Fruit fly (Drosophila melanogaster) whole organism, prepupa: ENCODE data around the gene SNRPG.

ENCODE experiments used
- Blimp-1 ChIP-seq: fragments of 200-800 bp; sonication (Bioruptor generic); optimal IDR thresholded peaks from 3 replicates; lab custom pipeline; 2017; ENCODE audit warnings: missing biosample characterization, missing genetic modification characterization, mild to moderate bottlenecking, moderate library complexity, missing genetic modification reagents
- CG10631 ChIP-seq: fragments of 200-800 bp; sonication (Bioruptor generic); optimal IDR thresholded peaks from 2 replicates; lab custom pipeline; 2016; ENCODE audit warnings: missing biosample characterization, missing genetic modification characterization
- CG10669 ChIP-seq: fragments of 200-800 bp; sonication (Bioruptor generic); optimal IDR thresholded peaks from 3 replicates; lab custom pipeline; 2018; ENCODE audit warnings: missing biosample characterization, mild to moderate bottlenecking, missing genetic modification characterization, moderate library complexity
- CG11762 ChIP-seq: fragments of 200-800 bp; sonication (Bioruptor generic); optimal IDR thresholded peaks from 3 replicates; lab custom pipeline; 2016; ENCODE audit warnings: missing biosample characterization, missing genetic modification characterization; ENCODE audit not compliant: insufficient read depth
- CG11902 ChIP-seq: fragments of 200-800 bp; sonication (Bioruptor generic); optimal IDR thresholded peaks from 3 replicates; lab custom pipeline; 2016; ENCODE audit warnings: missing biosample characterization, missing genetic modification characterization
- CG15336 ChIP-seq: fragments of 200-800 bp; sonication (Bioruptor generic); IDR thresholded peaks from 2 replicates; pipeline ENCODE4 v1.3.6; 2022; ENCODE audit warnings: missing biosample characterization, missing genetic modification characterization
- CG3032 ChIP-seq: fragments of 200-800 bp; optimal IDR thresholded peaks from 2 replicates; lab custom pipeline; 2019; ENCODE audit warnings: missing biosample characterization, mild to moderate bottlenecking, missing genetic modification characterization, moderate library complexity
- CG31627 ChIP-seq: fragments of 200-800 bp; sonication (Bioruptor generic); optimal IDR thresholded peaks from 3 replicates; lab custom pipeline; 2016; ENCODE audit warnings: missing biosample characterization, missing genetic modification characterization
- CG32006 ChIP-seq: fragments of 200-800 bp; sonication (Bioruptor generic); optimal IDR thresholded peaks from 3 replicates; lab custom pipeline; 2017; ENCODE audit warnings: missing biosample characterization, mild to moderate bottlenecking, missing genetic modification characterization
- CG34406 ChIP-seq: fragments of 200-800 bp; sonication (Bioruptor generic); optimal IDR thresholded peaks from 3 replicates; lab custom pipeline; 2016; ENCODE audit warnings: missing biosample characterization, missing genetic modification characterization
- CG3919 ChIP-seq: fragments of 200-800 bp; sonication (Bioruptor generic); optimal IDR thresholded peaks from 3 replicates; lab custom pipeline; 2016; ENCODE audit warnings: missing biosample characterization, missing genetic modification characterization
- CG4318 ChIP-seq: fragments of 200-800 bp; sonication (Bioruptor generic); optimal IDR thresholded peaks from 3 replicates; lab custom pipeline; 2017; ENCODE audit warnings: missing biosample characterization, mild to moderate bottlenecking, missing genetic modification characterization
- CG6163 ChIP-seq: fragments of 200-800 bp; sonication (Bioruptor generic); IDR thresholded peaks from 3 replicates; pipeline ENCODE4 v1.3.6; 2022; ENCODE audit warnings: missing biosample characterization, missing genetic modification characterization
- CG6276 ChIP-seq: fragments of 200-800 bp; sonication (Bioruptor generic); optimal IDR thresholded peaks from 2 replicates; lab custom pipeline; 2017; ENCODE audit warnings: missing biosample characterization, mild to moderate bottlenecking, missing genetic modification characterization
- CG6808 ChIP-seq: fragments of 200-800 bp; sonication (Bioruptor generic); optimal IDR thresholded peaks from 3 replicates; lab custom pipeline; 2017; ENCODE audit warnings: missing biosample characterization, missing genetic modification characterization, mild to moderate bottlenecking, moderate library complexity, missing genetic modification reagents
- CG6854 ChIP-seq: fragments of 200-800 bp; sonication (Bioruptor generic); optimal IDR thresholded peaks from 2 replicates; lab custom pipeline; 2017; ENCODE audit warnings: missing biosample characterization, mild to moderate bottlenecking, missing genetic modification characterization
- CG8119 ChIP-seq: fragments of 200-800 bp; sonication (Bioruptor generic); IDR thresholded peaks from 3 replicates; pipeline ENCODE4 v1.3.6; 2022; ENCODE audit warnings: missing biosample characterization, missing genetic modification characterization
- CG8632 ChIP-seq: fragments of 200-800 bp; sonication (Bioruptor generic); optimal IDR thresholded peaks from 3 replicates; lab custom pipeline; 2016; ENCODE audit warnings: missing biosample characterization, missing genetic modification characterization
- CG9139 ChIP-seq: fragments of 200-800 bp; sonication (Bioruptor generic); optimal IDR thresholded peaks from 3 replicates; lab custom pipeline; 2017; ENCODE audit warnings: missing biosample characterization, mild to moderate bottlenecking, missing genetic modification characterization
- Eip75B ChIP-seq: fragments of 200-800 bp; sonication (Bioruptor generic); optimal IDR thresholded peaks from 3 replicates; lab custom pipeline; 2016; ENCODE audit warnings: missing biosample characterization, missing genetic modification characterization
- Eip78C ChIP-seq: fragments of 200-800 bp; sonication (Bioruptor generic); peaks from one replicate; lab custom pipeline; 2016; ENCODE audit warnings: missing biosample characterization, missing genetic modification characterization
- Eip93F ChIP-seq: fragments of 200-800 bp; sonication (Bioruptor generic); optimal IDR thresholded peaks from 2 replicates; lab custom pipeline; 2016; ENCODE audit warnings: missing biosample characterization, mild to moderate bottlenecking, missing genetic modification characterization
- Ets21C ChIP-seq: fragments of 200-800 bp; sonication (Bioruptor generic); optimal IDR thresholded peaks from 3 replicates; lab custom pipeline; 2016; ENCODE audit warnings: missing biosample characterization, missing genetic modification characterization
- Ets96B ChIP-seq: fragments of 200-800 bp; optimal IDR thresholded peaks from 2 replicates; lab custom pipeline; 2019; ENCODE audit warnings: missing biosample characterization, mild to moderate bottlenecking, missing genetic modification characterization, moderate library complexity
- Gug ChIP-seq: fragments of 200-800 bp; sonication (Bioruptor generic); IDR thresholded peaks from 2 replicates; pipeline ENCODE4 v1.3.6; 2022; ENCODE audit warnings: missing biosample characterization, missing genetic modification characterization
- Hr38 ChIP-seq: sonication (Bioruptor generic); optimal IDR thresholded peaks from 2 replicates; lab custom pipeline; 2016; ENCODE audit warnings: missing biosample characterization, missing genetic modification characterization
- Lpt ChIP-seq: fragments of 200-800 bp; sonication (Bioruptor generic); optimal IDR thresholded peaks from 3 replicates; lab custom pipeline; 2016; ENCODE audit warnings: missing biosample characterization, missing genetic modification characterization
- Smox ChIP-seq: fragments of 200-800 bp; sonication (Bioruptor generic); optimal IDR thresholded peaks from 3 replicates; lab custom pipeline; 2016; ENCODE audit warnings: missing biosample characterization, missing genetic modification characterization
- Sox102F ChIP-seq: fragments of 200-800 bp; sonication (Bioruptor generic); optimal IDR thresholded peaks from 2 replicates; lab custom pipeline; 2016; ENCODE audit warnings: missing biosample characterization, mild to moderate bottlenecking, missing genetic modification characterization
- Sox14 ChIP-seq: fragments of 200-800 bp; sonication (Bioruptor generic); optimal IDR thresholded peaks from 3 replicates; lab custom pipeline; 2016; ENCODE audit warnings: missing biosample characterization, missing genetic modification characterization
- Sox15 ChIP-seq: fragments of 200-800 bp; sonication (Bioruptor generic); optimal IDR thresholded peaks from 3 replicates; lab custom pipeline; 2016; ENCODE audit warnings: missing biosample characterization, missing genetic modification characterization
- cyc ChIP-seq: fragments of 200-800 bp; sonication (Bioruptor generic); optimal IDR thresholded peaks from 3 replicates; lab custom pipeline; 2016; ENCODE audit warnings: missing biosample characterization, missing genetic modification characterization
- dac ChIP-seq: fragments of 200-800 bp; sonication (Bioruptor generic); optimal IDR thresholded peaks from 2 replicates; lab custom pipeline; 2017; ENCODE audit warnings: missing biosample characterization, mild to moderate bottlenecking, missing genetic modification characterization
- dsx ChIP-seq: fragments of 200-800 bp; optimal IDR thresholded peaks from 3 replicates; lab custom pipeline; 2019; ENCODE audit warnings: missing biosample characterization, mild to moderate bottlenecking, missing genetic modification characterization, moderate library complexity; ENCODE audit not compliant: poor library complexity, severe bottlenecking
- eg ChIP-seq: fragments of 200-800 bp; sonication (Bioruptor generic); IDR thresholded peaks from 3 replicates; pipeline ENCODE4 v1.3.6; 2022; ENCODE audit warnings: missing biosample characterization, missing genetic modification characterization
- esn ChIP-seq: fragments of 200-800 bp; sonication (Bioruptor generic); optimal IDR thresholded peaks from 2 replicates; lab custom pipeline; 2016; ENCODE audit warnings: missing biosample characterization, mild to moderate bottlenecking, missing genetic modification characterization, moderate library complexity
- fd59A ChIP-seq: fragments of 200-800 bp; sonication (Bioruptor generic); optimal IDR thresholded peaks from 2 replicates; lab custom pipeline; 2017; ENCODE audit warnings: missing biosample characterization, mild to moderate bottlenecking, missing genetic modification characterization, missing genetic modification reagents
- lz ChIP-seq: fragments of 200-800 bp; sonication (Bioruptor generic); optimal IDR thresholded peaks from 3 replicates; lab custom pipeline; 2016; ENCODE audit warnings: missing biosample characterization, missing genetic modification characterization
- net ChIP-seq: fragments of 200-800 bp; sonication (Bioruptor generic); optimal IDR thresholded peaks from 3 replicates; lab custom pipeline; 2016; ENCODE audit warnings: missing biosample characterization, missing genetic modification characterization
- pdm3 ChIP-seq: fragments of 200-800 bp; sonication (Bioruptor generic); optimal IDR thresholded peaks from 3 replicates; lab custom pipeline; 2016; ENCODE audit warnings: missing biosample characterization, missing genetic modification characterization
- spab ChIP-seq: fragments of 200-800 bp; sonication (Bioruptor generic); optimal IDR thresholded peaks from 2 replicates; lab custom pipeline; 2017; ENCODE audit warnings: missing biosample characterization, mild to moderate bottlenecking, missing genetic modification characterization, missing genetic modification reagents
- ss ChIP-seq, 2 experiments: fragments of 200-800 bp; sonication (Bioruptor generic); optimal IDR thresholded peaks; 2 replicates in 1 of 2; 3 replicates in 1 of 2; lab custom pipeline; 2017 to 2018; ENCODE audit warnings: mild to moderate bottlenecking in 2 of 2, missing biosample characterization in 2 of 2, missing genetic modification characterization in 2 of 2, moderate library complexity in 1 of 2
- svp ChIP-seq: fragments of 200-800 bp; sonication (Bioruptor generic); peaks from one replicate; lab custom pipeline; 2016; ENCODE audit warnings: missing biosample characterization, missing genetic modification characterization
- topi ChIP-seq: fragments of 200-800 bp; sonication (Bioruptor generic); optimal IDR thresholded peaks from 3 replicates; lab custom pipeline; 2016; ENCODE audit warnings: missing biosample characterization, missing genetic modification characterization
- vri ChIP-seq: fragments of 200-800 bp; sonication (Bioruptor generic); optimal IDR thresholded peaks from 3 replicates; lab custom pipeline; 2016; ENCODE audit warnings: missing biosample characterization, mild to moderate bottlenecking, missing genetic modification characterization

Gene SNRPG

dm6 chrX:16648435-16648781 is 8.2 kb upstream of the SNRPG start:
- no peak for TF ChIP-seq CG4318 (GFP tag; lab: Kevin White, UChicago)
- TF ChIP-seq Gug (GFP tag; lab: Robert Waterston, UW) = no peak
- no peak for TF ChIP-seq Sox14 (GFP tag; lab: Kevin White, UChicago)
- TF ChIP-seq CG6808 = no peak
- TF ChIP-seq Lpt (GFP tag; lab: Kevin White, UChicago) = no peak
- TF ChIP-seq CG6276 (GFP tag; lab: Kevin White, UChicago) = no peak

- TF ChIP-seq CG3032 (no peak), CG6854 (peak; percentile 77), esn (GFP tag; lab: Kevin White, UChicago) (no peak), fd59A (GFP tag; lab: Kevin White, UChicago) (no peak), CG9139 (GFP tag; lab: Kevin White, UChicago) (peak; percentile 21), Gug (GFP tag; lab: Robert Waterston, UW) (no peak), Eip93F (GFP tag; lab: Kevin White, UChicago) (no peak), CG34406 (GFP tag; lab: Kevin White, UChicago) (no peak), Ets21C (GFP tag; lab: Kevin White, UChicago) (no peak), vri (peak; percentile 77), topi (GFP tag; lab: Kevin White, UChicago) (no peak), CG10669 (GFP tag; lab: Kevin White, UChicago) (no peak), CG8119 (GFP tag; lab: Robert Waterston, UW) (0 out of 3 replicates have a peak, but pooled peaks have one; percentile 38), net (GFP tag; lab: Kevin White, UChicago) (no peak), CG6808 (no peak), svp (no peak), CG3919 (GFP tag; lab: Kevin White, UChicago) (no peak), Ets96B (tag; lab: Kevin White, UChicago) (no peak), Sox102F (GFP tag; lab: Kevin White, UChicago) (no peak), eg (GFP tag; lab: Robert Waterston, UW) (peak; percentile 40; the same call in 2 of the 3 replicates), cyc (GFP tag; lab: Kevin White, UChicago) (no peak), Smox (GFP tag; lab: Kevin White, UChicago) (no peak), ss (GFP tag; optimal IDR thresholded peaks at IDR 0.05; lab: Kevin White, UChicago) (peak; percentile 55 to 57), Eip75B (GFP tag; lab: Kevin White, UChicago) (no peak), CG6276 (GFP tag; lab: Kevin White, UChicago) (no peak), Sox15 (GFP tag; lab: Kevin White, UChicago) (no peak), CG6163 (GFP tag; lab: Robert Waterston, UW) (peak; percentile 53; the same call in 1 of the 3 replicates), spab (GFP tag; lab: Kevin White, UChicago) (no peak), Sox14 (GFP tag; lab: Kevin White, UChicago) (no peak), CG15336 (GFP tag; lab: Robert Waterston, UW) (no peak), Eip78C (peak; percentile 27)
Observed at dm6 chrX:16647737-16648434, 7.7 kb upstream of the SNRPG start.

dm6 chrX:16647092-16647632 is 6.9 kb upstream of the SNRPG start:
- TF ChIP-seq pdm3 (GFP tag; lab: Kevin White, UChicago) (peak; percentile 49), CG32006 (GFP tag; lab: Kevin White, UChicago) (peak; percentile 46), CG31627 (GFP tag; lab: Kevin White, UChicago) (peak; percentile 55), cyc (GFP tag; lab: Kevin White, UChicago) (peak; percentile 31), CG11762 (GFP tag; lab: Kevin White, UChicago) (no peak), CG10631 (peak; percentile 31), lz (GFP tag; lab: Kevin White, UChicago) (peak; percentile 56), Hr38 (GFP tag; lab: Kevin White, UChicago) (no peak), Smox (GFP tag; lab: Kevin White, UChicago) (peak; percentile 37), CG11902 (GFP tag; lab: Kevin White, UChicago) (no peak), spab (GFP tag; lab: Kevin White, UChicago) (peak; percentile 5), Sox102F (GFP tag; lab: Kevin White, UChicago) (peak; percentile 22), CG8632 (GFP tag; lab: Kevin White, UChicago) (peak; percentile 15), Eip78C (peak; percentile 82), CG15336 (GFP tag; lab: Robert Waterston, UW) (no peak), CG8119 (GFP tag; lab: Robert Waterston, UW) (no peak), topi (GFP tag; lab: Kevin White, UChicago) (peak; percentile 33), esn (GFP tag; lab: Kevin White, UChicago) (peak; percentile 67), ss (GFP tag; optimal IDR thresholded peaks at IDR 0.05; lab: Kevin White, UChicago) (peak in 1 of 2 experiments; percentile 20), vri (no peak), CG4318 (GFP tag; lab: Kevin White, UChicago) (no peak), Blimp-1 (GFP tag; lab: Kevin White, UChicago) (no peak), dac (GFP tag; lab: Kevin White, UChicago) (no peak), dsx (no peak)
